Fruit fly (Drosophila melanogaster) whole organism, embryonic: ENCODE data around the gene CG5376.

Experiments used
- B-H1 ChIP-seq: fragments of 200-800 bp; sonication (Bioruptor generic); IDR thresholded peaks from 3 replicates; pipeline ENCODE4 v1.3.6; 2022; ENCODE audit warnings: missing biosample characterization, missing genetic modification characterization
- CG1024 ChIP-seq: fragments of 200-800 bp; sonication (Bioruptor generic); IDR thresholded peaks from 2 replicates; pipeline ENCODE4 v1.3.6; 2022; ENCODE audit warnings: missing biosample characterization, missing genetic modification characterization
- CG10267 ChIP-seq: fragments of 200-800 bp; sonication (Bioruptor generic); optimal IDR thresholded peaks from 2 replicates; lab custom pipeline; 2018; ENCODE audit warnings: missing biosample characterization, mild to moderate bottlenecking, missing genetic modification characterization, moderate library complexity
- CG10959 ChIP-seq: fragments of 200-800 bp; sonication (Bioruptor generic); IDR thresholded peaks from 2 replicates; pipeline ENCODE4 v1.3.6; 2022; ENCODE audit warnings: missing biosample characterization, missing genetic modification characterization
- CG11085 ChIP-seq: fragments of 200-800 bp; sonication (Bioruptor generic); IDR thresholded peaks from 2 replicates; pipeline ENCODE4 v1.3.6; 2022; ENCODE audit warnings: missing biosample characterization, missing genetic modification characterization
- CG11560 ChIP-seq: fragments of 200-800 bp; sonication (Bioruptor generic); IDR thresholded peaks from 3 replicates; pipeline ENCODE4 v1.3.6; 2022; ENCODE audit warnings: missing biosample characterization, missing genetic modification characterization
- CG12155 ChIP-seq: fragments of 200-800 bp; sonication (Bioruptor generic); optimal IDR thresholded peaks from 3 replicates; lab custom pipeline; 2016; ENCODE audit warnings: missing biosample characterization, missing genetic modification characterization
- CG13424 ChIP-seq: fragments of 200-800 bp; sonication (Bioruptor generic); optimal IDR thresholded peaks from 2 replicates; lab custom pipeline; 2019; ENCODE audit warnings: missing biosample characterization, mild to moderate bottlenecking, missing genetic modification characterization, moderate library complexity
- CG14710 ChIP-seq: fragments of 200-800 bp; sonication (Bioruptor generic); optimal IDR thresholded peaks from 3 replicates; lab custom pipeline; 2019; ENCODE audit warnings: missing biosample characterization, mild to moderate bottlenecking, missing genetic modification characterization, moderate library complexity
- CG15011 ChIP-seq: fragments of 200-800 bp; sonication (Bioruptor generic); optimal IDR thresholded peaks from 3 replicates; lab custom pipeline; 2018; ENCODE audit warnings: missing biosample characterization, mild to moderate bottlenecking, missing genetic modification characterization
- CG17359 ChIP-seq: fragments of 200-800 bp; sonication (Bioruptor generic); optimal IDR thresholded peaks from 3 replicates; lab custom pipeline; 2018; ENCODE audit warnings: missing biosample characterization, mild to moderate bottlenecking, missing genetic modification characterization, moderate library complexity
- CG17568 ChIP-seq: fragments of 200-800 bp; sonication (Bioruptor generic); optimal IDR thresholded peaks from 2 replicates; lab custom pipeline; 2018; ENCODE audit warnings: missing biosample characterization, mild to moderate bottlenecking, missing genetic modification characterization, moderate library complexity
- CG17802 ChIP-seq: fragments of 200-800 bp; sonication (Bioruptor generic); optimal IDR thresholded peaks from 2 replicates; lab custom pipeline; 2018; ENCODE audit warnings: missing biosample characterization, mild to moderate bottlenecking, missing genetic modification characterization, moderate library complexity
- CG2120 ChIP-seq: fragments of 200-800 bp; sonication (Bioruptor generic); optimal IDR thresholded peaks from 3 replicates; lab custom pipeline; 2016; ENCODE audit warnings: missing biosample characterization, missing genetic modification characterization
- CG2202 ChIP-seq: fragments of 200-800 bp; sonication (Bioruptor generic); optimal IDR thresholded peaks from 2 replicates; lab custom pipeline; 2018; ENCODE audit warnings: missing biosample characterization, mild to moderate bottlenecking, missing genetic modification characterization
- CG32772 ChIP-seq: fragments of 200-800 bp; sonication (Bioruptor generic); IDR thresholded peaks from 2 replicates; pipeline ENCODE4 v1.3.6; 2022; ENCODE audit warnings: missing biosample characterization, missing genetic modification characterization
- CG3281 ChIP-seq: fragments of 200-800 bp; sonication (Bioruptor generic); optimal IDR thresholded peaks from 3 replicates; lab custom pipeline; 2017; ENCODE audit warnings: missing biosample characterization, mild to moderate bottlenecking, missing genetic modification characterization
- CG3847 ChIP-seq: fragments of 200-800 bp; sonication (Bioruptor generic); IDR thresholded peaks from 2 replicates; pipeline ENCODE4 v1.3.6; 2022; ENCODE audit warnings: missing biosample characterization, missing genetic modification characterization
- CG6254 ChIP-seq: fragments of 200-800 bp; sonication (Bioruptor generic); optimal IDR thresholded peaks from 3 replicates; lab custom pipeline; 2017; ENCODE audit warnings: mild to moderate bottlenecking, missing biosample characterization, missing genetic modification reagents, missing genetic modification characterization
- CG6683 ChIP-seq: fragments of 200-800 bp; sonication (Bioruptor generic); optimal IDR thresholded peaks from 2 replicates; lab custom pipeline; 2017; ENCODE audit warnings: missing biosample characterization, mild to moderate bottlenecking, missing genetic modification characterization, missing genetic modification reagents
- CG6813 ChIP-seq: fragments of 200-800 bp; sonication (Bioruptor generic); optimal IDR thresholded peaks from 2 replicates; lab custom pipeline; 2017; ENCODE audit warnings: missing biosample characterization, missing genetic modification characterization, mild to moderate bottlenecking, moderate library complexity, missing genetic modification reagents
- CG7556 ChIP-seq: fragments of 200-800 bp; sonication (Bioruptor generic); optimal IDR thresholded peaks from 2 replicates; lab custom pipeline; 2017; ENCODE audit warnings: missing biosample characterization, mild to moderate bottlenecking, missing genetic modification characterization
- CG7928 ChIP-seq: fragments of 200-800 bp; sonication (Bioruptor generic); optimal IDR thresholded peaks from 2 replicates; lab custom pipeline; 2017; ENCODE audit warnings: missing biosample characterization, mild to moderate bottlenecking, missing genetic modification characterization
- CG9932 ChIP-seq: fragments of 200-800 bp; sonication (Bioruptor generic); IDR thresholded peaks from 2 replicates; pipeline ENCODE4 v1.3.6; 2022; ENCODE audit warnings: missing biosample characterization, missing genetic modification characterization
- CTCF ChIP-seq: fragments of 200-800 bp; sonication (Bioruptor generic); optimal IDR thresholded peaks from 2 replicates; lab custom pipeline; 2017; ENCODE audit warnings: missing biosample characterization, mild to moderate bottlenecking, missing genetic modification characterization, moderate library complexity
- CkIIα-i1 ChIP-seq: fragments of 200-800 bp; sonication (Bioruptor generic); IDR thresholded peaks from 2 replicates; pipeline ENCODE4 v1.3.6; 2022; ENCODE audit warnings: missing biosample characterization, missing genetic modification characterization
- D19A ChIP-seq: fragments of 200-800 bp; optimal IDR thresholded peaks from 3 replicates; lab custom pipeline; 2019; ENCODE audit warnings: missing biosample characterization, mild to moderate bottlenecking, missing genetic modification characterization, moderate library complexity
- Dfd ChIP-seq, 2 experiments: fragments of >200 bp; optimal IDR thresholded peaks; 2 replicates each; lab custom pipeline; 2017; ENCODE audit warnings: missing biosample characterization in 2 of 2, missing genetic modification characterization in 2 of 2
- Dp ChIP-seq: fragments of 200-800 bp; sonication (Bioruptor generic); optimal IDR thresholded peaks from 2 replicates; lab custom pipeline; 2018; ENCODE audit warnings: missing biosample characterization, mild to moderate bottlenecking, missing genetic modification characterization, moderate library complexity
- GATAe ChIP-seq: fragments of 200-800 bp; sonication (Bioruptor generic); conservative IDR thresholded peaks from 2 replicates; pipeline ENCODE4 v1.3.6; 2022; ENCODE audit warnings: missing biosample characterization, missing genetic modification characterization
- HmgZ ChIP-seq: fragments of 200-800 bp; sonication (Bioruptor generic); optimal IDR thresholded peaks from 2 replicates; lab custom pipeline; 2018; ENCODE audit warnings: missing biosample characterization, mild to moderate bottlenecking, missing genetic modification characterization
- Med ChIP-seq: fragments of 200-800 bp; sonication (Bioruptor generic); peaks from one replicate; lab custom pipeline; 2016; ENCODE audit warnings: missing biosample characterization, missing genetic modification characterization, mild to moderate bottlenecking, inconsistent platforms, moderate library complexity
- Neu2 ChIP-seq: fragments of 200-800 bp; sonication (Bioruptor generic); optimal IDR thresholded peaks from 3 replicates; lab custom pipeline; 2016; ENCODE audit warnings: missing biosample characterization, missing genetic modification characterization, borderline replicate concordance
- Sry-δ ChIP-seq: fragments of 200-800 bp; sonication (Bioruptor generic); optimal IDR thresholded peaks from 2 replicates; lab custom pipeline; 2016; ENCODE audit warnings: missing biosample characterization, missing genetic modification characterization
- Stat92E ChIP-seq, 3 experiments: fragments of >200 bp in 2 of 3; fragments of 200-800 bp in 1 of 3; sonication (Bioruptor generic) in 1 of 3; optimal IDR thresholded peaks; 2 replicates each; lab custom pipeline; 2017 to 2019; ENCODE audit warnings: missing biosample characterization in 3 of 3, missing genetic modification characterization in 3 of 3, mild to moderate bottlenecking in 1 of 3, moderate library complexity in 1 of 3
- ac ChIP-seq: fragments of 200-800 bp; sonication (Bioruptor generic); optimal IDR thresholded peaks from 3 replicates; lab custom pipeline; 2017; ENCODE audit warnings: missing biosample characterization, mild to moderate bottlenecking, missing genetic modification characterization
- ap ChIP-seq: fragments of 200-800 bp; sonication (Bioruptor generic); IDR thresholded peaks from 2 replicates; pipeline ENCODE4 v1.3.6; 2022; ENCODE audit warnings: missing biosample characterization, missing genetic modification characterization
- dimm ChIP-seq: fragments of 200-800 bp; sonication (Bioruptor generic); IDR thresholded peaks from 2 replicates; pipeline ENCODE4 v1.3.6; 2022; ENCODE audit warnings: missing biosample characterization, missing genetic modification characterization
- en ChIP-seq: fragments of 200-800 bp; sonication (Bioruptor generic); optimal IDR thresholded peaks from 2 replicates; lab custom pipeline; 2016; ENCODE audit warnings: missing biosample characterization, missing genetic modification characterization
- ftz-f1 ChIP-seq: fragments of 200-800 bp; sonication (Bioruptor generic); optimal IDR thresholded peaks from 2 replicates; lab custom pipeline; 2016; ENCODE audit warnings: missing biosample characterization, missing genetic modification characterization
- her ChIP-seq: fragments of 200-800 bp; sonication (Bioruptor generic); optimal IDR thresholded peaks from 2 replicates; lab custom pipeline; 2016; ENCODE audit warnings: missing biosample characterization, missing genetic modification characterization
- ind ChIP-seq: fragments of 200-800 bp; sonication (Bioruptor generic); optimal IDR thresholded peaks from 3 replicates; lab custom pipeline; 2016; ENCODE audit warnings: missing biosample characterization, missing genetic modification characterization
- lilli ChIP-seq: fragments of 200-800 bp; sonication (Bioruptor generic); optimal IDR thresholded peaks from 3 replicates; lab custom pipeline; 2016; ENCODE audit warnings: missing biosample characterization, missing genetic modification characterization
- nmo ChIP-seq: fragments of 200-800 bp; sonication (Bioruptor generic); optimal IDR thresholded peaks from 2 replicates; lab custom pipeline; 2018; ENCODE audit warnings: missing biosample characterization, mild to moderate bottlenecking, missing genetic modification characterization, moderate library complexity
- odd ChIP-seq: fragments of 200-800 bp; sonication (Bioruptor generic); optimal IDR thresholded peaks from 2 replicates; lab custom pipeline; 2017; ENCODE audit warnings: missing biosample characterization, mild to moderate bottlenecking, missing genetic modification characterization
- p53 ChIP-seq: fragments of 200-800 bp; sonication (Bioruptor generic); optimal IDR thresholded peaks from 2 replicates; lab custom pipeline; 2016; ENCODE audit warnings: missing biosample characterization, missing genetic modification characterization
- schlank ChIP-seq: fragments of 200-800 bp; sonication (Bioruptor generic); optimal IDR thresholded peaks from 2 replicates; lab custom pipeline; 2018; ENCODE audit warnings: missing biosample characterization, mild to moderate bottlenecking, missing genetic modification characterization
- sens-2 ChIP-seq: fragments of 200-800 bp; sonication (Bioruptor generic); IDR thresholded peaks from 2 replicates; pipeline ENCODE4 v1.3.6; 2022; ENCODE audit warnings: missing biosample characterization, missing genetic modification characterization
- slp2 ChIP-seq: fragments of 200-800 bp; sonication (Bioruptor generic); optimal IDR thresholded peaks from 2 replicates; lab custom pipeline; 2016; ENCODE audit warnings: missing biosample characterization, missing genetic modification characterization
- so ChIP-seq: fragments of 200-800 bp; sonication (Bioruptor generic); IDR thresholded peaks from 3 replicates; pipeline ENCODE4 v1.3.6; 2022; ENCODE audit warnings: missing biosample characterization, missing genetic modification characterization
- tap ChIP-seq: fragments of 200-800 bp; optimal IDR thresholded peaks from 3 replicates; lab custom pipeline; 2019; ENCODE audit warnings: missing biosample characterization, mild to moderate bottlenecking, missing genetic modification characterization, moderate library complexity
- trh ChIP-seq: fragments of 200-800 bp; sonication (Bioruptor generic); optimal IDR thresholded peaks from 2 replicates; lab custom pipeline; 2016; ENCODE audit warnings: missing biosample characterization, missing genetic modification characterization

CG5376 gene

dm6 chr3R:22447874-22448254, 40.9 kb downstream of the CG5376 start, which contains the start of gene CG34376 (continued):
- TF ChIP-seq nmo (GFP tag; lab: Kevin White, UChicago) (peak; percentile 58), CG7556 (no peak), en (GFP tag; lab: Kevin White, UChicago) (no peak), CG6254 (GFP tag; lab: Kevin White, UChicago) (peak; percentile 17), Stat92E (GFP tag; optimal IDR thresholded peaks at IDR 0.05; lab: Kevin White, UChicago) (no peak), ac (no peak), slp2 (GFP tag; lab: Kevin White, UChicago) (peak; percentile 22), CG10267 (tag; lab: Kevin White, UChicago) (peak; percentile 66), ind (GFP tag; lab: Kevin White, UChicago) (no peak), HmgZ (tag; lab: Kevin White, UChicago) (peak; percentile 39), lilli (GFP tag; lab: Kevin White, UChicago) (no peak), sens-2 (GFP tag; lab: Robert Waterston, UW) (peak; percentile 88), Dp (GFP tag; lab: Kevin White, UChicago) (peak; percentile 65), CG3847 (peak; percentile 38), tap (tag; lab: Kevin White, UChicago) (no peak), CG12155 (GFP tag; lab: Kevin White, UChicago) (no peak), dimm (no peak), CG2202 (no peak), so (GFP tag; lab: Robert Waterston, UW) (no peak), CG6813 (GFP tag; lab: Kevin White, UChicago) (peak; percentile 45), Neu2 (no peak), p53 (GFP tag; lab: Kevin White, UChicago) (no peak), CG1024 (GFP tag; lab: Robert Waterston, UW) (0 out of 2 replicates have a peak, but pooled peaks have one; percentile 5), CG17359 (tag; lab: Kevin White, UChicago) (no peak), CG15011 (no peak), Dfd (GFP tag; optimal IDR thresholded peaks at IDR 0.05; lab: Kevin White, UChicago) (no peak), trh (no peak), odd (peak; percentile 29), ap (0 out of 2 replicates have a peak, but pooled peaks have one; percentile 35), CG9932 (GFP tag; lab: Robert Waterston, UW) (peak; percentile 51), B-H1 (GFP tag; lab: Robert Waterston, UW) (peak; percentile 37), GATAe (GFP tag; lab: Robert Waterston, UW) (peak; percentile 93), her (GFP tag; lab: Kevin White, UChicago) (peak; percentile 21), ftz-f1 (no peak), D19A (tag; lab: Kevin White, UChicago) (no peak), CkIIα-i1 (no peak), CG6683 (GFP tag; lab: Kevin White, UChicago) (no peak), CG10959 (GFP tag; lab: Robert Waterston, UW) (no peak), Sry-δ (peak; percentile 30), CG7928 (GFP tag; lab: Kevin White, UChicago) (no peak), CG13424 (peak; percentile 47), CG14710 (tag; lab: Kevin White, UChicago) (peak; percentile 72), CG17568 (GFP tag; lab: Kevin White, UChicago) (no peak), CG32772 (GFP tag; lab: Robert Waterston, UW) (peak; percentile 24; the same call in 1 of the 2 replicates), CG11560 (tag; lab: Robert Waterston, UW) (peak; percentile 17; the same call in 1 of the 3 replicates), CG3281 (GFP tag; lab: Kevin White, UChicago) (peak; percentile 49), CG2120 (no peak), CTCF (GFP tag; lab: Kevin White, UChicago) (peak; percentile 29), CG17802 (tag; lab: Kevin White, UChicago) (no peak), schlank (tag; lab: Kevin White, UChicago) (peak; percentile 37), CG11085 (GFP tag; lab: Robert Waterston, UW) (peak; percentile 12; the same call in 1 of the 2 replicates), Med (GFP tag; lab: Kevin White, UChicago) (peak; percentile 90)
